Fruit fly (Drosophila melanogaster) whole organism, prepupa: ENCODE results near the gene sea.

Experiments used
- Blimp-1 ChIP-seq: fragments of 200-800 bp; sonication (Bioruptor generic); optimal IDR thresholded peaks from 3 replicates; lab custom pipeline; 2017; ENCODE audit warnings: missing biosample characterization, missing genetic modification characterization, mild to moderate bottlenecking, moderate library complexity, missing genetic modification reagents
- CG10669 ChIP-seq: fragments of 200-800 bp; sonication (Bioruptor generic); optimal IDR thresholded peaks from 3 replicates; lab custom pipeline; 2018; ENCODE audit warnings: missing biosample characterization, mild to moderate bottlenecking, missing genetic modification characterization, moderate library complexity
- CG11762 ChIP-seq: fragments of 200-800 bp; sonication (Bioruptor generic); optimal IDR thresholded peaks from 3 replicates; lab custom pipeline; 2016; ENCODE audit warnings: missing biosample characterization, missing genetic modification characterization; ENCODE audit not compliant: insufficient read depth
- CG11902 ChIP-seq: fragments of 200-800 bp; sonication (Bioruptor generic); optimal IDR thresholded peaks from 3 replicates; lab custom pipeline; 2016; ENCODE audit warnings: missing biosample characterization, missing genetic modification characterization
- CG15336 ChIP-seq: fragments of 200-800 bp; sonication (Bioruptor generic); IDR thresholded peaks from 2 replicates; pipeline ENCODE4 v1.3.6; 2022; ENCODE audit warnings: missing biosample characterization, missing genetic modification characterization
- CG1621 ChIP-seq: fragments of 200-800 bp; sonication (Bioruptor generic); optimal IDR thresholded peaks from 3 replicates; lab custom pipeline; 2018; ENCODE audit warnings: missing biosample characterization, mild to moderate bottlenecking, missing genetic modification characterization
- CG16779 ChIP-seq: fragments of 200-800 bp; sonication (Bioruptor generic); optimal IDR thresholded peaks from 3 replicates; lab custom pipeline; 2017; ENCODE audit warnings: missing biosample characterization, mild to moderate bottlenecking, missing genetic modification characterization
- CG3032 ChIP-seq: fragments of 200-800 bp; optimal IDR thresholded peaks from 2 replicates; lab custom pipeline; 2019; ENCODE audit warnings: missing biosample characterization, mild to moderate bottlenecking, missing genetic modification characterization, moderate library complexity
- CG31627 ChIP-seq: fragments of 200-800 bp; sonication (Bioruptor generic); optimal IDR thresholded peaks from 3 replicates; lab custom pipeline; 2016; ENCODE audit warnings: missing biosample characterization, missing genetic modification characterization
- CG32006 ChIP-seq: fragments of 200-800 bp; sonication (Bioruptor generic); optimal IDR thresholded peaks from 3 replicates; lab custom pipeline; 2017; ENCODE audit warnings: missing biosample characterization, mild to moderate bottlenecking, missing genetic modification characterization
- CG34406 ChIP-seq: fragments of 200-800 bp; sonication (Bioruptor generic); optimal IDR thresholded peaks from 3 replicates; lab custom pipeline; 2016; ENCODE audit warnings: missing biosample characterization, missing genetic modification characterization
- CG4318 ChIP-seq: fragments of 200-800 bp; sonication (Bioruptor generic); optimal IDR thresholded peaks from 3 replicates; lab custom pipeline; 2017; ENCODE audit warnings: missing biosample characterization, mild to moderate bottlenecking, missing genetic modification characterization
- CG6163 ChIP-seq: fragments of 200-800 bp; sonication (Bioruptor generic); IDR thresholded peaks from 3 replicates; pipeline ENCODE4 v1.3.6; 2022; ENCODE audit warnings: missing biosample characterization, missing genetic modification characterization
- CG6792 ChIP-seq: fragments of 200-800 bp; sonication (Bioruptor generic); optimal IDR thresholded peaks from 3 replicates; lab custom pipeline; 2016; ENCODE audit warnings: missing biosample characterization, missing genetic modification characterization
- CG6808 ChIP-seq: fragments of 200-800 bp; sonication (Bioruptor generic); optimal IDR thresholded peaks from 3 replicates; lab custom pipeline; 2017; ENCODE audit warnings: missing biosample characterization, missing genetic modification characterization, mild to moderate bottlenecking, moderate library complexity, missing genetic modification reagents
- CG6854 ChIP-seq: fragments of 200-800 bp; sonication (Bioruptor generic); optimal IDR thresholded peaks from 2 replicates; lab custom pipeline; 2017; ENCODE audit warnings: missing biosample characterization, mild to moderate bottlenecking, missing genetic modification characterization
- CG7368 ChIP-seq: fragments of 200-800 bp; sonication (Bioruptor generic); optimal IDR thresholded peaks from 3 replicates; lab custom pipeline; 2016; ENCODE audit warnings: missing biosample characterization, missing genetic modification characterization
- CG8119 ChIP-seq: fragments of 200-800 bp; sonication (Bioruptor generic); IDR thresholded peaks from 3 replicates; pipeline ENCODE4 v1.3.6; 2022; ENCODE audit warnings: missing biosample characterization, missing genetic modification characterization
- CG8319 ChIP-seq: fragments of 200-800 bp; sonication (Bioruptor generic); optimal IDR thresholded peaks from 3 replicates; lab custom pipeline; 2016; ENCODE audit warnings: missing biosample characterization, missing genetic modification characterization
- CG8632 ChIP-seq: fragments of 200-800 bp; sonication (Bioruptor generic); optimal IDR thresholded peaks from 3 replicates; lab custom pipeline; 2016; ENCODE audit warnings: missing biosample characterization, missing genetic modification characterization
- CG9139 ChIP-seq: fragments of 200-800 bp; sonication (Bioruptor generic); optimal IDR thresholded peaks from 3 replicates; lab custom pipeline; 2017; ENCODE audit warnings: missing biosample characterization, mild to moderate bottlenecking, missing genetic modification characterization
- Eip75B ChIP-seq: fragments of 200-800 bp; sonication (Bioruptor generic); optimal IDR thresholded peaks from 3 replicates; lab custom pipeline; 2016; ENCODE audit warnings: missing biosample characterization, missing genetic modification characterization
- Eip78C ChIP-seq: fragments of 200-800 bp; sonication (Bioruptor generic); peaks from one replicate; lab custom pipeline; 2016; ENCODE audit warnings: missing biosample characterization, missing genetic modification characterization
- Eip93F ChIP-seq: fragments of 200-800 bp; sonication (Bioruptor generic); optimal IDR thresholded peaks from 2 replicates; lab custom pipeline; 2016; ENCODE audit warnings: missing biosample characterization, mild to moderate bottlenecking, missing genetic modification characterization
- Ets96B ChIP-seq: fragments of 200-800 bp; optimal IDR thresholded peaks from 2 replicates; lab custom pipeline; 2019; ENCODE audit warnings: missing biosample characterization, mild to moderate bottlenecking, missing genetic modification characterization, moderate library complexity
- Gug ChIP-seq: fragments of 200-800 bp; sonication (Bioruptor generic); IDR thresholded peaks from 2 replicates; pipeline ENCODE4 v1.3.6; 2022; ENCODE audit warnings: missing biosample characterization, missing genetic modification characterization
- Hr38 ChIP-seq: sonication (Bioruptor generic); optimal IDR thresholded peaks from 2 replicates; lab custom pipeline; 2016; ENCODE audit warnings: missing biosample characterization, missing genetic modification characterization
- Hr39 ChIP-seq: fragments of 200-800 bp; sonication (Bioruptor generic); optimal IDR thresholded peaks from 2 replicates; lab custom pipeline; 2016; ENCODE audit warnings: missing biosample characterization, missing genetic modification characterization
- Hr4 ChIP-seq: fragments of 200-800 bp; sonication (Bioruptor generic); optimal IDR thresholded peaks from 3 replicates; lab custom pipeline; 2016; ENCODE audit warnings: missing biosample characterization, missing genetic modification characterization
- Met ChIP-seq: fragments of 200-800 bp; sonication (Bioruptor generic); optimal IDR thresholded peaks from 3 replicates; lab custom pipeline; 2016; ENCODE audit warnings: missing biosample characterization, missing genetic modification characterization
- OdsH ChIP-seq: fragments of 200-800 bp; sonication (Bioruptor generic); optimal IDR thresholded peaks from 3 replicates; lab custom pipeline; 2016; ENCODE audit warnings: missing biosample characterization, missing genetic modification characterization
- Smox ChIP-seq: fragments of 200-800 bp; sonication (Bioruptor generic); optimal IDR thresholded peaks from 3 replicates; lab custom pipeline; 2016; ENCODE audit warnings: missing biosample characterization, missing genetic modification characterization
- Sox14 ChIP-seq: fragments of 200-800 bp; sonication (Bioruptor generic); optimal IDR thresholded peaks from 3 replicates; lab custom pipeline; 2016; ENCODE audit warnings: missing biosample characterization, missing genetic modification characterization
- acj6 ChIP-seq: fragments of 200-800 bp; sonication (Bioruptor generic); optimal IDR thresholded peaks from 3 replicates; lab custom pipeline; 2016; ENCODE audit warnings: missing biosample characterization, missing genetic modification characterization
- cyc ChIP-seq: fragments of 200-800 bp; sonication (Bioruptor generic); optimal IDR thresholded peaks from 3 replicates; lab custom pipeline; 2016; ENCODE audit warnings: missing biosample characterization, missing genetic modification characterization
- dsx ChIP-seq: fragments of 200-800 bp; optimal IDR thresholded peaks from 3 replicates; lab custom pipeline; 2019; ENCODE audit warnings: missing biosample characterization, mild to moderate bottlenecking, missing genetic modification characterization, moderate library complexity; ENCODE audit not compliant: poor library complexity, severe bottlenecking
- eg ChIP-seq: fragments of 200-800 bp; sonication (Bioruptor generic); IDR thresholded peaks from 3 replicates; pipeline ENCODE4 v1.3.6; 2022; ENCODE audit warnings: missing biosample characterization, missing genetic modification characterization
- esn ChIP-seq: fragments of 200-800 bp; sonication (Bioruptor generic); optimal IDR thresholded peaks from 2 replicates; lab custom pipeline; 2016; ENCODE audit warnings: missing biosample characterization, mild to moderate bottlenecking, missing genetic modification characterization, moderate library complexity
- fd85E ChIP-seq: fragments of 200-800 bp; sonication (Bioruptor generic); optimal IDR thresholded peaks from 3 replicates; lab custom pipeline; 2016; ENCODE audit warnings: missing biosample characterization, missing genetic modification characterization
- fkh ChIP-seq: fragments of 200-800 bp; sonication (Bioruptor generic); optimal IDR thresholded peaks from 3 replicates; lab custom pipeline; 2017; ENCODE audit warnings: missing biosample characterization, mild to moderate bottlenecking, missing genetic modification characterization, moderate library complexity
- lz ChIP-seq: fragments of 200-800 bp; sonication (Bioruptor generic); optimal IDR thresholded peaks from 3 replicates; lab custom pipeline; 2016; ENCODE audit warnings: missing biosample characterization, missing genetic modification characterization
- net ChIP-seq: fragments of 200-800 bp; sonication (Bioruptor generic); optimal IDR thresholded peaks from 3 replicates; lab custom pipeline; 2016; ENCODE audit warnings: missing biosample characterization, missing genetic modification characterization
- salr ChIP-seq, 2 experiments: fragments of 200-800 bp; sonication (Bioruptor generic); optimal IDR thresholded peaks; 3 replicates each; lab custom pipeline; 2016 to 2018; ENCODE audit warnings: missing biosample characterization in 2 of 2, missing genetic modification characterization in 2 of 2, mild to moderate bottlenecking in 1 of 2
- spab ChIP-seq: fragments of 200-800 bp; sonication (Bioruptor generic); optimal IDR thresholded peaks from 2 replicates; lab custom pipeline; 2017; ENCODE audit warnings: missing biosample characterization, mild to moderate bottlenecking, missing genetic modification characterization, missing genetic modification reagents
- ss ChIP-seq, 2 experiments: fragments of 200-800 bp; sonication (Bioruptor generic); optimal IDR thresholded peaks; 2 replicates in 1 of 2; 3 replicates in 1 of 2; lab custom pipeline; 2017 to 2018; ENCODE audit warnings: mild to moderate bottlenecking in 2 of 2, missing biosample characterization in 2 of 2, missing genetic modification characterization in 2 of 2, moderate library complexity in 1 of 2
- svp ChIP-seq: fragments of 200-800 bp; sonication (Bioruptor generic); peaks from one replicate; lab custom pipeline; 2016; ENCODE audit warnings: missing biosample characterization, missing genetic modification characterization
- topi ChIP-seq: fragments of 200-800 bp; sonication (Bioruptor generic); optimal IDR thresholded peaks from 3 replicates; lab custom pipeline; 2016; ENCODE audit warnings: missing biosample characterization, missing genetic modification characterization
- vri ChIP-seq: fragments of 200-800 bp; sonication (Bioruptor generic); optimal IDR thresholded peaks from 3 replicates; lab custom pipeline; 2016; ENCODE audit warnings: missing biosample characterization, mild to moderate bottlenecking, missing genetic modification characterization

The sea gene

DNA sequence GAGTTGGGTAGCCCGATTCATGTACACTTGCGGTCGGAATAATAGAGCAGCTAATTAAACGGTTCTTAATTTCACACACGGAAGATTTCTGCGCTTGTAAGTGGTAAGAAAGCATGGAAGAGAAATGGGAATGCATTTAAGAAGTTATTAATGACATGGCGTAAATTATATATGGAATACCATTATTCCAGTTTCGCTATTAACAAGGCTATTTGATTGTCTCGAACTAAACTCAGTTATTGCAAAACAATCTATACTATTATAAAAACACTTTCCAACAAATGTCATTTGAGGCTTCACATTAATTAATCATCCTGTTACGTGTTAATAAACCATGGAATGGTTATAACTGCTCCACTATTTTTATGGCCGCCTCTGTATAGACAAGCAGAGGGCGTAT, 49.4 kb upstream of the sea start (continued):
- no peak for TF ChIP-seq fkh
- TF ChIP-seq CG7368 (GFP tag; lab: Kevin White, UChicago) = no peak
- TF ChIP-seq CG11762 = peak; percentile 34
- TF ChIP-seq topi (GFP tag; lab: Kevin White, UChicago) = peak; percentile 4
- TF ChIP-seq CG11902 = no peak
- TF ChIP-seq Smox (GFP tag; lab: Kevin White, UChicago) = peak; percentile 4
- TF ChIP-seq Eip78C = peak; percentile 84
- no peak for TF ChIP-seq svp (GFP tag; lab: Kevin White, UChicago)
- TF ChIP-seq Ets96B = peak; percentile 46
- TF ChIP-seq esn = no peak
- TF ChIP-seq acj6 (GFP tag; lab: Kevin White, UChicago) = peak; percentile 46
- peak; percentile 31 for TF ChIP-seq OdsH (GFP tag; lab: Kevin White, UChicago)
- no peak for TF ChIP-seq Eip93F
- TF ChIP-seq CG10669 (GFP tag; lab: Kevin White, UChicago) = peak; percentile 33
- TF ChIP-seq Gug (GFP tag; lab: Robert Waterston, UW) = no peak

DNA sequence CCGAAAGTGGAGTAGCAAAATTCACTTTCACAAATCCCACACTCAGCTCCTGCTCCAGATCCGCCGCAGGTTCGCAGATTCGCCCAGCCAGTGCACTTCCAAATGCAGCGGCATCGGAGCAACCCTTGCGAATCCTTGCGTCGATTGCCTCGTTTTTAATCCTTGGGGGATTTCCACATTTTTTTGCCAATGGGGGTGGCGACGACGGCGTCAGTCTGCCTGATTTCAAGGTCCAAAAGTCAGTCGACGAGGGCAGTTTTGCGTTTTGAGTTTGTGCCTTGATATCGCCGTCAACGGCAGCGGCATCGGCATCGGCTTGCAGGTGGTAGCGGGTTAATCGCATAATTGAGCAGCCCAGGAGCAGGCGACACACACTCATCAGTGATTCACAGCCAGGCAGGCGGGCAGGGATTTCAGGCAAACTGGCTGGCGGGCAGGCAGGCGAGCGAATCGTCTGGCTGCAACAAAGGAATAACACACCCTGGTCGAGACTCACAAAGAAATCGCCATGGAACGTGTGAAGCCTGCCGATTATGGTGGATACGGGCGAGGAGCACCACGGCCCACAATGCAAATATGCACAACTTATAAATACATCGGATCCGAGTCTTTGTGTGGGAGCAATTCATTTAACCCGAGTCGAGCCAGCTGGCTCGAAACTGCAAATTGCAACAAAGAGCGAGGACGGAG, 48.7 kb upstream of the sea start:
- TF ChIP-seq CG7368 (GFP tag; lab: Kevin White, UChicago) = no peak
- TF ChIP-seq Met (GFP tag; lab: Kevin White, UChicago) = no peak
- TF ChIP-seq CG4318 = no peak
- peak; percentile 66 for TF ChIP-seq Eip78C
- no peak for TF ChIP-seq CG16779 (tag; lab: Kevin White, UChicago)
- TF ChIP-seq Hr4 (GFP tag; lab: Kevin White, UChicago) = no peak
- TF ChIP-seq CG3032 (tag; lab: Kevin White, UChicago) = no peak
- no peak for TF ChIP-seq CG6163
- TF ChIP-seq Hr39 = no peak
- no peak for TF ChIP-seq topi (GFP tag; lab: Kevin White, UChicago)
- TF ChIP-seq OdsH (GFP tag; lab: Kevin White, UChicago) = no peak
- no peak for TF ChIP-seq net (GFP tag; lab: Kevin White, UChicago)
- peak; percentile 43 for TF ChIP-seq CG1621 (tag; lab: Kevin White, UChicago)
- no peak for TF ChIP-seq CG32006 (GFP tag; lab: Kevin White, UChicago)
- TF ChIP-seq CG8119 (GFP tag; lab: Robert Waterston, UW) = no peak
- TF ChIP-seq CG11762 = no peak
- TF ChIP-seq Blimp-1 (GFP tag; lab: Kevin White, UChicago) = no peak
- TF ChIP-seq acj6 (GFP tag; lab: Kevin White, UChicago) = no peak
- no peak for TF ChIP-seq fd85E
- no peak for TF ChIP-seq vri
- TF ChIP-seq dsx (GFP tag; lab: Kevin White, UChicago) = peak; percentile 29
- no peak for TF ChIP-seq Eip93F
- no peak for TF ChIP-seq spab (GFP tag; lab: Kevin White, UChicago)
- peak in 1 of 2 experiments; percentile 57 for TF ChIP-seq ss (GFP tag; optimal IDR thresholded peaks at IDR 0.05; lab: Kevin White, UChicago)
- TF ChIP-seq svp (GFP tag; lab: Kevin White, UChicago) = peak; percentile 67
- TF ChIP-seq CG8632 = no peak
- no peak for TF ChIP-seq salr (GFP tag; optimal IDR thresholded peaks at IDR 0.05; lab: Kevin White, UChicago)
- no peak for TF ChIP-seq esn
- no peak for TF ChIP-seq eg
- no peak for TF ChIP-seq CG9139 (GFP tag; lab: Kevin White, UChicago)
- no peak for TF ChIP-seq Gug (GFP tag; lab: Robert Waterston, UW)
- no peak for TF ChIP-seq CG34406
- no peak for TF ChIP-seq fkh
- TF ChIP-seq Sox14 (GFP tag; lab: Kevin White, UChicago) = peak; percentile 76
- peak; percentile 3 for TF ChIP-seq CG6808 (GFP tag; lab: Kevin White, UChicago)
- no peak for TF ChIP-seq CG11902
- no peak for TF ChIP-seq CG6792 (GFP tag; lab: Kevin White, UChicago)
- TF ChIP-seq CG8319 = no peak
- peak; percentile 1 for TF ChIP-seq CG6854
- TF ChIP-seq lz (GFP tag; lab: Kevin White, UChicago) = no peak
- no peak for TF ChIP-seq Hr38
- no peak for TF ChIP-seq CG15336 (GFP tag; lab: Robert Waterston, UW)
- TF ChIP-seq Smox (GFP tag; lab: Kevin White, UChicago) = no peak
- no peak for TF ChIP-seq Eip75B (GFP tag; lab: Kevin White, UChicago)
- no peak for TF ChIP-seq cyc
- TF ChIP-seq CG31627 (GFP tag; lab: Kevin White, UChicago) = no peak
